Fruit fly (Drosophila melanogaster) S2 (cell line): Measurements from ENCODE around the gene CG4278.

Experiments
- CG8478 ChIP-seq: fragments of >200 bp; optimal IDR thresholded peaks from 2 replicates; lab custom pipeline; 2018
- CTCF ChIP-seq, 2 experiments: fragments of >200 bp; optimal IDR thresholded peaks; 2 replicates each; lab custom pipeline; 2018

The CG4278 gene

dm6 chr2L:16292975-16293501 lies 33.8 kb upstream of the CG4278 start, which contains the start of gene CG13258:
Gene CG13258 (minus strand): TSS chr2L:16293025.
- no peak for TF ChIP-seq CTCF (optimal IDR thresholded peaks at IDR 0.05; lab: Kevin White, UChicago)
- no peak for TF ChIP-seq CG8478

DNA sequence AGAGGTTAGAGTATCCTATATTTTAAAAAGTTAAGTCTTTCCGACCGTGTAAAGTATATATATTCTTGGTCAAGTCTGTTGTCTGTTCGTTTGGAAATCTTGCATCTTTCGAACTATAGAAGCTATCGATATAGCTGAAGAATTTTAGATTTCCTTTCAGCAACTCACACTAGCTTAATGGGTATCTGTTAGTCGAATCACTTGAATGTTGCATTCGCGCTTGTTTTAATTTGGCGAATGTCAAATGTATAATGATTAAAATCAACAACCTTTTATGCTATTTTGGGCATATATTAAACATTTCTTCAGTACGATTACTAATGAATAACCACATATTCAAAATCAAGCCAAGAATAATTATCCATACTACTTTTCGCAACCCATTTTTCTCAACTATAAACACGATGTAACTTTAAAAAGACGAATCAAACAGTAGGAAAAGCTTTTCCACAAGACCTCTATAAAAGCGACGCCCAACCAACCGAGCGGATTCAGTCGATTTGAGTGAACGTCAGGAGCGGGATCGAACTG lies 33.1 kb upstream of the CG4278 start, which contains the start of gene Cyp303a1:
Gene Cyp303a1, plus strand, starts transcription at position 481 of the 531 bp plus-strand sequence.
- TF ChIP-seq CTCF (optimal IDR thresholded peaks at IDR 0.05; lab: Kevin White, UChicago) (no peak), CG8478 (no peak)

DNA sequence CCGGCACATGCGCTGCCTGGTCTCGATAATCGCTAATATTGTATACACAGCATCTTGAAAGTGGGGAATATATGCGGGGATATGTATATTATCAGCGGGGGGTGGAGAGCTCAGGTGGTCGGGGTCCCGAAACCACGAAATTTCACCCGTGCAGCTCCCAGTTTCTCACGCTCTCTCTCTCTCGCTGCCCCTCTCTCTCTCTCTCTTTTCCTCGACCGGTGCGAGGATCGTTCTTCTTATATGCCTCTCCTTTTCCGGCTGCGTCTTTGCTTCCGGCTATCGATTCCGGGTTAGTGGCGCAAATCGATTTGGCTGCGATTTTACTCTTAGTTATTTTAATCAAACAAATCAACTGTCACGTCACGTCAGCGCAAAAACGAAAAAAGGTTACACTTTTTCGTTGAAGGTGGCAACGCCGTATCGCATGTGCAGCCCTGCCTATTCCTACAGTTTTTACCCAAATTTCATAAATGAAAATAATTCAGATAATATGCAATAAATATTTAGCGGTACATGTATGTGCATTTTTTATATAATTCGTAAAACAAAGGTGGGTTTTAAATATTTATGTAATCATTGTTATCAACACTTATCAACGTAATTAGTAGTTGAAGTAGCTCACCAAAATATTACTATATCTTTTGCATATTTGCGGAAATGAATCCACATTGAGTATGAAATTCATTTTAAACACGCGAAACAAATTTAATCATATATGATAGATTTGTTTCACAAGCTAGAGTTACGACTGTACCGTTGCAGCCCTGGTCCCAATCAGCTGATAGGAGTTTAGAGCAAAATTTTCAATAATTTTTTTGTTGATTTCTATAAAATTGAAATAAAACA lies 27.2 kb upstream of the CG4278 start, which contains the start of the genes heix and CG17328:
Gene heix, minus strand, starts transcription at position 393 of the 846 bp plus-strand sequence.
Gene CG17328, plus strand, starts transcription at position 478 of the 846 bp plus-strand sequence.
- TF ChIP-seq CTCF (optimal IDR thresholded peaks at IDR 0.05; lab: Kevin White, UChicago), result no peak
- no peak for TF ChIP-seq CG8478

dm6 chr2L:16302773-16303279 lies 24.0 kb upstream of the CG4278 start, which contains the start of gene GMF:
Gene GMF (minus strand): TSS chr2L:16302954.
- TF ChIP-seq CG8478, result no peak
- peak in 1 of 2 experiments; percentile 18 for TF ChIP-seq CTCF (optimal IDR thresholded peaks at IDR 0.05; lab: Kevin White, UChicago)

DNA sequence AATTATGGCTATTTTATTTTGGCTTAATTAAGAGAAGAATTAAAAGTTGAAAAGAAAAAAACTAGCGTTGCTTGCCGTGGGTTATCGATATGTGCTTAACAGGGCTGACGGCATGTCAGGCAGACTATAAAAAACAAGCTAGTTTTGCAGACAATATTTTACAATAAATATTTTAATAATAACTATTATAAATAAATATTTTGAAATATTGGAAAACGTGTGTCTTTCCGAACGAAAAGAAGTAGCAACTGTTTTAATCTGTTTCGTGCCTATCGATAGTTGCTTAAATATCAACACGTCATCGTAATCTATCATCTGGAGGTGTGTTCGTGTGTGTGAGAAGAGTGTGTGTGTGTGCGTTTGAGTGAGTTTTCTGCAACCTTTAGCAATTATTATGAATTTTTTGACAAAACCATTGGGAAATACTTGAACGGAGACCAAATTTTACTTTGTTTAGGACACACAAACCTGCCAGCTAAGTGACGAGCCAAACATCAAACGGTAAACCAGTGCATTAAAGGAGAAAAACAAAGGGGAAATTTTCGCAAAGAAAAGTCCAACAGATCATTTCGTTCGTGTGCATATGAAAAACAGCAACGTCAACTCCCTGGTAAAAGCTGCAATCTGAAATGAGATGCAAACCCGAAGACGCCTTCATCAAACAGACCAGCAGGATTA lies 19.7 kb upstream of the CG4278 start, which contains the start of the genes CG5861 and Syx5:
Gene CG5861, minus strand, starts transcription at position 273 of the 678 bp plus-strand sequence.
Gene Syx5, plus strand, starts transcription at position 321 of the 678 bp plus-strand sequence.
- no peak for TF ChIP-seq CG8478
- TF ChIP-seq CTCF (optimal IDR thresholded peaks at IDR 0.05; lab: Kevin White, UChicago), result no peak

- peak in 1 of 2 experiments; percentile 6 for TF ChIP-seq CTCF (optimal IDR thresholded peaks at IDR 0.05; lab: Kevin White, UChicago)
- no peak for TF ChIP-seq CG8478
These were observed 16.2 kb upstream of the CG4278 start, which contains the start of the genes cni and fzy for dm6 chr2L:16310648-16311047. Gene cni (minus strand): TSS chr2L:16310726. Gene fzy (plus strand): TSS chr2L:16310956.

DNA sequence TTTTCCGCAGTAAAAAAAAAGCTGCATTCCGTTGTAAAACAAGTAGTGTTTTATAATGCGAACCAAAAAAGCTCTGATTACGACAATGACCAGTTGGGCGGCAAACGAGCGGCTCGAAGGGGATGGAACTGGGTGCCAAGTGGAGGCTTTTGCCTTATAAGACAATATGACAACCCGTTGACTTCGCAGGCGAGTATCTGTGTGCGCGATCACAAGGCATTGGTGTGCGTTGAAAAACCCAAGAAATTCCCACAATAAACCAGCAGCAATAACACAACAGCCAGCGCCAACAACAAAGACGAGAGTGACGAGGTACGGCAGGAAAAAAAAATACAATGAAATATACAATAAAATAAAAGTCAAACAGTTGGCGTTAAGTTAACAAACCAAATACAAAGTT lies 11.8 kb upstream of the CG4278 start:
- no peak for TF ChIP-seq CG8478
- no peak for TF ChIP-seq CTCF (optimal IDR thresholded peaks at IDR 0.05; lab: Kevin White, UChicago)

- TF ChIP-seq CTCF (optimal IDR thresholded peaks at IDR 0.05; lab: Kevin White, UChicago) (no peak), CG8478 (no peak)
These were observed 11.0 kb upstream of the CG4278 start for dm6 chr2L:16315844-16316243.

- TF ChIP-seq CTCF (optimal IDR thresholded peaks at IDR 0.05; lab: Kevin White, UChicago), result no peak
- no peak for TF ChIP-seq CG8478
These were observed 10.5 kb upstream of the CG4278 start for dm6 chr2L:16316410-16316809.

dm6 chr2L:16317131-16317530 lies 9.7 kb upstream of the CG4278 start:
- TF ChIP-seq CTCF (optimal IDR thresholded peaks at IDR 0.05; lab: Kevin White, UChicago), result no peak
- no peak for TF ChIP-seq CG8478

DNA sequence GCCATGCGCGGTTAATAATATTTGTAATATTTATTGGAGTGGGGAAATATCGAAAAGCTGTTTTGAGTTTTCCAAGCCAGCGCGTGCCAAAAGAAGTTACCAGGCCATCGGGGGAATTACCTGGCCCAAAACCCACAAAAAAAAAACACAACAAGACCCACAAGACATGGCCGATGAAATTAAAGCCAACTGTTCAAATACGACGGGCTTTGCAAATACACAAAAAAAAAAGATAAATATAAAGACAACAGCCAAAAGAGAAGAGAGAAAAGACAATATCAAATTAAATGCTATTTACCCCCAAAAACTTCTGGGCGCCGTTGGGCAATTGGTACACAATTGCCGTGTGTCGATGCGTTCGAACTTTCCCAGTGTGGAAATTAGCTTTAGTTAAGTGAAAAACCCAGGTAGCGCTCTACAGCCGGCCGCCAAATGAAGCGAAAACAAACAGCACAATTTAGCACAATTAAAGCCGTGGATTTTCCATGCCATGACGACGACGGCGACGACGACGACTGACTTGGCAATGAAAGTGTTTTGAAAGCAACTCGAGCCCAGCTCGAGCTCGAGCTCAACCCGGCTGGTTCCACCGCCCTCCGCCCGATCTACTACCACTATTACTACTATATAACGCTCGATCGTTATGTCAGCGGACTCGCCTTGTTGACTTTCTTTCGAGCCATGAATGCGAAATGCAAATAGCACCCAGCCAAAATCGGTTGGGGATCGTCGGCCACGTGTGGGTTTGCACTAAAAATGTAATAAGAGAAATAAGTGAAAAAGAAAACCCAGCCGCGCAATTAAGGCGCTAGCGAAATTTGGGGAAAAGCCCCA lies 8.9 kb upstream of the CG4278 start:
- TF ChIP-seq CG8478, result no peak
- TF ChIP-seq CTCF (optimal IDR thresholded peaks at IDR 0.05; lab: Kevin White, UChicago), result no peak

dm6 chr2L:16319743-16320142 lies 7.1 kb upstream of the CG4278 start:
- TF ChIP-seq CTCF (optimal IDR thresholded peaks at IDR 0.05; lab: Kevin White, UChicago) (no peak), CG8478 (no peak)

DNA sequence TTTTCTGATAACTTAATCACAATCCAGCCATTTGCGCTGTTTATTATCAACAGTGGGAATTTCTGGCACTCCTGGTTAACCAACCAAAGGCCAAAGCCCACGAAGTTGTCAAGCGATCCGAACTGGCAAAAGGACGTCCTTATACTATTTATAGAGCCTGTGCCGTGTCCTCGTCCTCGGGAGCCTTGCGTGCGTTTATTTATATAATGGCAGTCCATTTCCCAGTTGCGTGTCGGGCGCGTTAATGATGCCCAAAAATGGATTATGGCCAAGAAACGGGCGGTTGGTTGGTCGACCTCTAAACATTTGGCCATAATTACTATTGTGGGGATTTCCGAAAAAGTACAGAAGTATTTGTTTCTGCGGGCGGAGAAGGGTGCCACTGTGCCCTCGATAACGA lies 6.4 kb upstream of the CG4278 start:
- TF ChIP-seq CTCF (optimal IDR thresholded peaks at IDR 0.05; lab: Kevin White, UChicago) (no peak), CG8478 (no peak)

- TF ChIP-seq CG8478 (no peak), CTCF (optimal IDR thresholded peaks at IDR 0.05; lab: Kevin White, UChicago) (no peak)
These were observed 5.7 kb upstream of the CG4278 start for dm6 chr2L:16321209-16321608.
